Worm (Caenorhabditis elegans) whole organism, L4 larva: Measurements from ENCODE around the gene Y41D4B.1.

Source experiments
- Y105C5A.15 ChIP-seq: fragments of 200-800 bp; sonication (Bioruptor generic); IDR thresholded peaks from 2 replicates; pipeline ENCODE4 v1.3.6; 2022; ENCODE audit warnings: missing genetic modification characterization, missing compliant biosample characterization
- daf-12 ChIP-seq: fragments of 150-350 bp; optimal IDR thresholded peaks from 2 replicates; lab custom pipeline; 2014; ENCODE audit warnings: missing biosample characterization, missing genetic modification reagents, missing genetic modification characterization
- duxl-1 ChIP-seq: sonication (generic microtip); optimal IDR thresholded peaks from 2 replicates; lab custom pipeline; 2016; ENCODE audit warnings: mild to moderate bottlenecking, missing genetic modification characterization, moderate library complexity, missing compliant biosample characterization; ENCODE audit not compliant: poor library complexity
- hlh-30 ChIP-seq: sonication (generic microtip); optimal IDR thresholded peaks from 2 replicates; lab custom pipeline; 2017; ENCODE audit warnings: antibody characterized with exemption, mild to moderate bottlenecking, missing genetic modification characterization, missing compliant biosample characterization; ENCODE audit not compliant: insufficient read depth
- mep-1 ChIP-seq: fragments of 150-350 bp; sonication (generic microtip); optimal IDR thresholded peaks from 3 replicates; lab custom pipeline; 2014; ENCODE audit warnings: missing biosample characterization, missing genetic modification characterization
- mes-2 ChIP-seq: sonication (generic microtip); optimal IDR thresholded peaks from 2 replicates; lab custom pipeline; 2016; ENCODE audit warnings: missing genotype, mild to moderate bottlenecking, missing genetic modification characterization, missing compliant biosample characterization; ENCODE audit not compliant: poor library complexity, severe bottlenecking
- nhr-28 ChIP-seq: fragments of 150-350 bp; optimal IDR thresholded peaks from 2 replicates; lab custom pipeline; 2014; ENCODE audit warnings: missing biosample characterization, missing genetic modification characterization
- pha-4 ChIP-seq, 2 experiments: fragments of 150-350 bp in 1 of 2; fragments of 200-800 bp in 1 of 2; sonication (Bioruptor generic) in 1 of 2; IDR thresholded peaks in 1 of 2; optimal IDR thresholded peaks in 1 of 2; 2 replicates each; pipeline versions ENCODE4 v1.3.6 to Lab custom; 2014 to 2022; ENCODE audit warnings: missing genetic modification characterization in 2 of 2, missing genetic modification reagents in 2 of 2, missing biosample characterization in 1 of 2, missing compliant biosample characterization in 1 of 2
- unc-62 ChIP-seq, 3 experiments: fragments of 150-350 bp in 1 of 3; sonication (generic microtip); optimal IDR thresholded peaks in 2 of 3; peaks in 1 of 3; 1 replicate in 1 of 3; 2 replicates in 2 of 3; lab custom pipeline; 2014 to 2017; ENCODE audit warnings: missing biosample characterization in 3 of 3, missing genetic modification characterization in 3 of 3, missing genetic modification reagents in 3 of 3, missing genotype in 1 of 3
- ztf-11 ChIP-seq: fragments of 150-350 bp; optimal IDR thresholded peaks from 2 replicates; lab custom pipeline; 2014; ENCODE audit warnings: missing biosample characterization, missing genetic modification characterization

- TF ChIP-seq ztf-11 (tag; lab: Kevin White, UChicago) (no peak), mep-1 (tag; lab: Kevin White, UChicago) (no peak), unc-62 (GFP tag; optimal IDR thresholded peaks at IDR 0.05 in 1 of 2; lab: Kevin White, UChicago) (no peak), unc-62 (tag; optimal IDR thresholded peaks at IDR 0.05; lab: Kevin White, UChicago) (no peak), Y105C5A.15 (GFP tag; lab: Robert Waterston, UW) (no peak), hlh-30 (tag; lab: Kevin White, UChicago) (no peak), nhr-28 (tag; lab: Kevin White, UChicago) (no peak), daf-12 (tag; lab: Kevin White, UChicago) (no peak), mes-2 (tag; lab: Kevin White, UChicago) (no peak), duxl-1 (tag; lab: Kevin White, UChicago) (no peak), pha-4 (GFP tag; IDR thresholded peaks at IDR 0.05; lab: Robert Waterston, UW) (no peak), pha-4 (tag; optimal IDR thresholded peaks at IDR 0.05; lab: Kevin White, UChicago) (no peak)
These were observed at the start of gene Y41D4B.1 for ce11 chrIV:1672398-1672797.
